Fruit fly (Drosophila melanogaster): ENCODE results near the gene RYa-R.

RYa-R gene

dm6 chr3R:26988412-26988981 is 8.3 kb upstream of the RYa-R start, which contains the start of gene CG31075 (continued):
- peak; percentile 22 for TF ChIP-seq HmgZ (tag; optimal IDR thresholded peaks at IDR 0.05)
- TF ChIP-seq gcm2 (GFP tag; optimal IDR thresholded peaks at IDR 0.05): no peak
- TF ChIP-seq tll (GFP tag; optimal IDR thresholded peaks at IDR 0.05): no peak
- no peak for TF ChIP-seq ara (GFP tag; IDR thresholded peaks at IDR 0.05)
- TF ChIP-seq CG18599 (GFP tag; optimal IDR thresholded peaks at IDR 0.05): peak; percentile 87
- TF ChIP-seq esg (GFP tag; conservative IDR thresholded peaks at IDR 0.05): peak; percentile 29; the same call in 1 of the 2 replicates
- TF ChIP-seq Xrp1 (GFP tag; IDR thresholded peaks at IDR 0.05): peak; percentile 55
- TF ChIP-seq Hmr (GFP tag; optimal IDR thresholded peaks at IDR 0.05): peak; percentile 76
- TF ChIP-seq CG18011 (GFP tag; optimal IDR thresholded peaks at IDR 0.05): no peak
- TF ChIP-seq CG1832 (GFP tag; optimal IDR thresholded peaks at IDR 0.05): no peak
- peak; percentile 48 for TF ChIP-seq schlank (tag; optimal IDR thresholded peaks at IDR 0.05)
- peak; percentile 50 for TF ChIP-seq lilli (GFP tag; optimal IDR thresholded peaks at IDR 0.05)
- no peak for TF ChIP-seq pan (optimal IDR thresholded peaks at IDR 0.05)
- TF ChIP-seq pan (GFP tag; optimal IDR thresholded peaks at IDR 0.05 in 1 of 2, IDR thresholded peaks at IDR 0.05 in 1 of 2): peak in 1 of 2 experiments; percentile 62
- no peak for TF ChIP-seq CG6791 (GFP tag; IDR thresholded peaks at IDR 0.05; ENCODE audit: partially characterized antibody)
- peak; percentile 23 for TF ChIP-seq Dip3 (GFP tag; optimal IDR thresholded peaks at IDR 0.05)
- no peak for TF ChIP-seq bigmax (GFP tag; optimal IDR thresholded peaks at IDR 0.05)
- peak; percentile 5 for TF ChIP-seq pzg (GFP tag; optimal IDR thresholded peaks at IDR 0.05)
- peak; percentile 29 for TF ChIP-seq Deaf1 (tag; optimal IDR thresholded peaks at IDR 0.05)
- no peak for TF ChIP-seq stwl (tag; optimal IDR thresholded peaks at IDR 0.05)
- peak; percentile 26 for TF ChIP-seq Ets97D (GFP tag; optimal IDR thresholded peaks at IDR 0.05)
- TF ChIP-seq Lim3 (GFP tag; IDR thresholded peaks at IDR 0.05): no peak
- TF ChIP-seq vvl (GFP tag; IDR thresholded peaks at IDR 0.05): peak; percentile 62
- TF ChIP-seq sr (GFP tag; IDR thresholded peaks at IDR 0.05): no peak
- peak; percentile 5 for TF ChIP-seq fd3F (GFP tag; optimal IDR thresholded peaks at IDR 0.05)
- TF ChIP-seq Trl (optimal IDR thresholded peaks at IDR 0.05): no peak
- TF ChIP-seq Trl (GFP tag; optimal IDR thresholded peaks at IDR 0.05): no peak
- TF ChIP-seq org-1 (GFP tag; optimal IDR thresholded peaks at IDR 0.05): peak; percentile 20
- peak; percentile 47; the same call in 1 of the 3 replicates for TF ChIP-seq CG11695 (GFP tag; IDR thresholded peaks at IDR 0.05)
- TF ChIP-seq BtbVII (GFP tag; optimal IDR thresholded peaks at IDR 0.05): peak; percentile 36
- peak; percentile 33 for TF ChIP-seq pita (GFP tag; optimal IDR thresholded peaks at IDR 0.05)
- no peak for TF ChIP-seq crol (GFP tag; IDR thresholded peaks at IDR 0.05)
- peak; percentile 14 for TF ChIP-seq Sox102F (GFP tag; optimal IDR thresholded peaks at IDR 0.05)
- TF ChIP-seq scrt (GFP tag; optimal IDR thresholded peaks at IDR 0.05): peak; percentile 60
- TF ChIP-seq ato (GFP tag; IDR thresholded peaks at IDR 0.05; ENCODE audit: partially characterized antibody): no peak
- peak; percentile 52 for TF ChIP-seq CG6813 (GFP tag; optimal IDR thresholded peaks at IDR 0.05)
- TF ChIP-seq D19B (GFP tag; optimal IDR thresholded peaks at IDR 0.05): no peak
- peak; percentile 65 for TF ChIP-seq CG17359 (tag; optimal IDR thresholded peaks at IDR 0.05)
- TF ChIP-seq unpg (GFP tag; optimal IDR thresholded peaks at IDR 0.05): peak; percentile 52
- TF ChIP-seq Ets65A (GFP tag): no peak
- peak; percentile 61 for TF ChIP-seq Meics (GFP tag; optimal IDR thresholded peaks at IDR 0.05)
- TF ChIP-seq CG13287 (GFP tag; IDR thresholded peaks at IDR 0.05; ENCODE audit: partially characterized antibody): no peak; the same call in 1 of the 2 replicates
- no peak for TF ChIP-seq Myb (GFP tag; optimal IDR thresholded peaks at IDR 0.05)
- peak; percentile 31; the same call in 1 of the 2 replicates for TF ChIP-seq klu (GFP tag; IDR thresholded peaks at IDR 0.05)
- no peak for TF ChIP-seq Camta (GFP tag; optimal IDR thresholded peaks at IDR 0.05)
- peak; percentile 62 for TF ChIP-seq Poxn (GFP tag; IDR thresholded peaks at IDR 0.05)
- no peak for TF ChIP-seq CG18262 (tag; optimal IDR thresholded peaks at IDR 0.05)
- TF ChIP-seq CG7372 (GFP tag; IDR thresholded peaks at IDR 0.05): 0 out of 2 replicates have a peak, but pooled peaks have one; percentile 35
- peak; percentile 23 for TF ChIP-seq CG12769 (tag; optimal IDR thresholded peaks at IDR 0.05)
- TF ChIP-seq CG17829 (tag; optimal IDR thresholded peaks at IDR 0.05): no peak

All from whole organism, embryonic.